Worm (Caenorhabditis elegans): Measurements from ENCODE around the gene tomm-20.
A peak's percentile ranks its signal among the peaks of the same experiment; 100 is the strongest.

tomm-20 gene

DNA sequence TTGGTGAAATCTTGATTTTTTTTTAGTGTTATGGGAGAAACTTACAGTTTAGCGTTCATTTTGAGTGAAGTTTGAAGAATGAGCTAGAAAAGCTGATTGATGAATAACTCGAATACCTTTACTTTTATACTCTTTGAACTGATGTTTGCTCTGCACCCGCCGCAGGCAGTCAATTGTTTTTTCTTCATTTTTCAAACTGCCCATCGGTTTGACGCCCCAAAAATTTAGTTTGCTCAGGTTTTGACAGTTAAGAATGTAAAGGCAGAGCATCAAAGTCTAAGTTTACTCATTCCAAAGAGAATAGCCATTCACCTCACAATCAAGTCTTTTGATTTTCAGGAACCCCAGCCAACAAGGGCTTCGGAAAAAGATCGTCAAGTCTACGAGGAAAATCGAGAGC, 18.4 kb upstream of the tomm-20 start, which contains the start of gene fipr-1:
Gene fipr-1 (minus strand): TSS at position 101 of the 400 bp plus-strand sequence.
- TF ChIP-seq efl-3 (GFP tag; optimal IDR thresholded peaks at IDR 0.05) (no peak), ets-5 (GFP tag; IDR thresholded peaks at IDR 0.05) (no peak), aly-2 (tag; optimal IDR thresholded peaks at IDR 0.05) (no peak)

DNA sequence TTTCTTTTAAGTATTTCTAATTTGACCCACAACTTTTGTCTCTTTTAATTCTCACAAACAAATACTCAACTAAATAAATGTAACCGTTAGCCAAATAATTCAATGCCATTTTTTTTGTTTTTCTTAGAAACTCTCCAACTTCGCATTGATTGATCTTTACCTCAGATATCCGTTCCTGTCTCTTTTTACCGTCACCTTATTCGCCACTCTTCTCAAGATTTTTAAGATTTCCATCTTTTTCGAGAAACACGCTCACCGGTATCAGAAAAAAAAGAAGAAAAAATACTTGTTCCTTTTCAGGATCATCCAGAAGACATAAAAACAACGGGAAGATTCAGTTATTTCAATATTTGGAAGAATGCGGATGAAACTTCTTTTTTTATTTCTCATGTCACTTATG, 15.1 kb upstream of the tomm-20 start, which contains the start of gene F23H12.5:
Gene F23H12.5 (plus strand): TSS at position 301 of the 400 bp plus-strand sequence.
- TF ChIP-seq nhr-85 (tag) (peak; percentile 27), lsy-2 (tag; optimal IDR thresholded peaks at IDR 0.05) (no peak)

DNA sequence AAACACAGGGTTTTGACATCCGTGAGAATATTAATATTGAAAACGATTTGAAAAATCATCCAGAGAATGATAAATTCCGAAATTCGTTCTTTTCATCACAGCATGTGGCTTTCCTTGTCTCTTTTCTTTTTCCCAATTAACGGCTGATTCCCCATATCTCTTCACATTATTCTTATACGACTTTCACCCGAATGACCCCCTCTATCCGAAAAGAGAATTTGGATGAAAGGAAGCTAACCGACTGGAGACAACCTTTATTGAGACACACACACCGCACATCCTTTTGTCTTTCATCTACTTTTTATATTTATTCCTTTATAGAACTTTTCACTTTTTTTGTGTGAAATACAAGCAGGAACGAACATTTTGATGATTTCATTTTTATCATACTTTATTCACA, 14.4 kb upstream of the tomm-20 start:
- TF ChIP-seq blmp-1 (tag; optimal IDR thresholded peaks at IDR 0.05) (peak; percentile 98), nhr-90 (tag; optimal IDR thresholded peaks at IDR 0.05; ENCODE audit: poor library complexity) (no peak)

DNA sequence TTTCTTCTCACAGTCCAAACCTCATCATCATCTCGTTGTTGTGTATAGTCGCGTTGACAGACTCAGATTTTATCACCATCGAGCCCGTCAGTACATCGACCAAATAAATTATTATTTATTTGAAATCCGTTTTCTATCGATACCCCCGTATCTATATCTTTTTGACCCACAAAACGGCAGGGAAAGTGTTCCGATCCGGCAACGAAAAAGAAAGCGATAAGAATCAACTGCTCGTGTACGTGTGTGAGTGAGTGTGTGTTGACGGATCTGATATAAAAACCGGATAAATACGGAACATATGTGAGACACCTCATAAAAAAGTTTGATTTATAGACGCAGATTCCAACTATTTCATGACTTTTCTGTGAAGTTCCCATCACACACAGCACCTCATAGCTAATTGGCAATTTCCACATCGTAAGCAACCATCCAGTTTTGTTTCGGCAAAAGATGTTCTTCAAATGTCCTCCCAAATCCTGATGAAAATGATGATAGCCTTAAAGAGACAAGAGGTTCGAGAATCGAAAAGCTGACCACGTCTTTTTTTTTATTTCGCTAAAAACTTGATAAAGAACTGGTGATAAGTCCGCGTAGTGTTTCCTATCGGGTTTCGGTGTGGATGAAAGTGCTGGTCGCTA, 11.0 kb upstream of the tomm-20 start:
- TF ChIP-seq hlh-4 (tag; optimal IDR thresholded peaks at IDR 0.05) = no peak
- no peak for TF ChIP-seq jun-1 (tag; optimal IDR thresholded peaks at IDR 0.05)
- TF ChIP-seq ama-1 (optimal IDR thresholded peaks at IDR 0.05) = peak; percentile 36
- TF ChIP-seq irx-1 (tag; optimal IDR thresholded peaks at IDR 0.05) = no peak
- TF ChIP-seq isw-1 (GFP tag; IDR thresholded peaks at IDR 0.05) = no peak
- peak; percentile 82 for TF ChIP-seq blmp-1 (tag; optimal IDR thresholded peaks at IDR 0.05)
- TF ChIP-seq mef-2 (tag; optimal IDR thresholded peaks at IDR 0.05) = no peak
- no peak for TF ChIP-seq pax-3 (tag; optimal IDR thresholded peaks at IDR 0.05)
- no peak for TF ChIP-seq efl-1 (optimal IDR thresholded peaks at IDR 0.05)
- peak in 1 of 2 experiments; percentile 11 for TF ChIP-seq efl-1 (GFP tag; optimal IDR thresholded peaks at IDR 0.05 in 1 of 2)
- no peak for TF ChIP-seq snu-23 (GFP tag; optimal IDR thresholded peaks at IDR 0.05)

DNA sequence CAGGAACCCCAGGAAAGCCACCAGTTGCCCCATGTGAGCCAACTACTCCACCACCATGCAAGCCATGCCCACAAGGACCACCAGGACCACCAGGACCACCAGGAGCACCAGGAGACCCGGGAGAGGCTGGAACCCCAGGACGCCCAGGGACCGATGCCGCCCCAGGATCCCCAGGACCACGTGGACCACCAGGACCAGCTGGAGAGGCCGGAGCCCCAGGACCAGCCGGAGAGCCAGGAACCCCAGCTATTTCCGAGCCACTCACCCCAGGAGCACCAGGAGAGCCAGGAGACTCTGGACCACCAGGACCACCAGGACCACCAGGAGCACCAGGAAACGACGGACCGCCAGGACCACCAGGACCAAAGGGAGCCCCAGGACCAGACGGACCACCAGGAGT, 10.2 kb upstream of the tomm-20 start:
- TF ChIP-seq ces-1 (GFP tag; optimal IDR thresholded peaks at IDR 0.05) (no peak), fos-1 (tag; optimal IDR thresholded peaks at IDR 0.05) (no peak), nhr-85 (tag) (peak; percentile 13), fkh-8 (tag; optimal IDR thresholded peaks at IDR 0.05) (no peak), unc-130 (tag; optimal IDR thresholded peaks at IDR 0.05) (no peak), nhr-71 (tag; optimal IDR thresholded peaks at IDR 0.05) (no peak), egl-27 (tag; optimal IDR thresholded peaks at IDR 0.05) (no peak), efl-1 (optimal IDR thresholded peaks at IDR 0.05) (no peak), efl-1 (GFP tag; optimal IDR thresholded peaks at IDR 0.05 in 1 of 2) (peak in 1 of 2 experiments; percentile 51), nhr-28 (tag; optimal IDR thresholded peaks at IDR 0.05) (no peak), ceh-8 (GFP tag; optimal IDR thresholded peaks at IDR 0.05) (peak; percentile 79), grh-1 (GFP tag; IDR thresholded peaks at IDR 0.05) (no peak), ceh-88 (GFP tag; IDR thresholded peaks at IDR 0.05) (no peak), C04F5.9 (tag; optimal IDR thresholded peaks at IDR 0.05) (no peak), C16A3.4 (tag; optimal IDR thresholded peaks at IDR 0.05) (no peak), efl-3 (GFP tag; optimal IDR thresholded peaks at IDR 0.05) (no peak), nhr-20 (tag; optimal IDR thresholded peaks at IDR 0.05) (no peak), hlh-4 (tag; optimal IDR thresholded peaks at IDR 0.05) (no peak), nhr-12 (tag; optimal IDR thresholded peaks at IDR 0.05) (no peak), ztf-4 (tag; optimal IDR thresholded peaks at IDR 0.05) (no peak), nhr-90 (tag; optimal IDR thresholded peaks at IDR 0.05; ENCODE audit: poor library complexity) (no peak), zag-1 (tag; optimal IDR thresholded peaks at IDR 0.05) (no peak), lin-35 (GFP tag; optimal IDR thresholded peaks at IDR 0.05) (no peak), egl-13 (tag; optimal IDR thresholded peaks at IDR 0.05) (no peak), lsy-2 (tag; optimal IDR thresholded peaks at IDR 0.05) (no peak), pag-3 (tag; optimal IDR thresholded peaks at IDR 0.05; ENCODE audit: borderline replicate concordance, insufficient read depth) (no peak)

Measured in whole organism, L1 larva.